Worm (Caenorhabditis elegans) whole organism, late embryonic: ENCODE results near the gene ZK1098.2.

Experiments
- F13H6.1 ChIP-seq: sonication (generic microtip); optimal IDR thresholded peaks from 2 replicates; lab custom pipeline; 2016; ENCODE audit warnings: missing genetic modification characterization, missing compliant biosample characterization
- T23F11.4 ChIP-seq: fragments of 200-800 bp; sonication (Bioruptor generic); optimal IDR thresholded peaks from 2 replicates; lab custom pipeline; 2018; ENCODE audit warnings: mild to moderate bottlenecking, missing genetic modification characterization, missing compliant biosample characterization
- Y22D7AL.16 ChIP-seq: sonication (generic microtip); optimal IDR thresholded peaks from 2 replicates; lab custom pipeline; 2016; ENCODE audit warnings: missing genetic modification characterization, missing compliant biosample characterization
- ahr-1 ChIP-seq: sonication (generic microtip); optimal IDR thresholded peaks from 2 replicates; lab custom pipeline; 2016; ENCODE audit warnings: missing genetic modification characterization, missing compliant biosample characterization
- ama-1 ChIP-seq: fragments of 150-350 bp; optimal IDR thresholded peaks from 2 replicates; lab custom pipeline; 2014
- ceh-14 ChIP-seq: sonication (generic microtip); optimal IDR thresholded peaks from 2 replicates; lab custom pipeline; 2016; ENCODE audit warnings: missing genotype, missing genetic modification characterization, missing compliant biosample characterization
- ceh-19 ChIP-seq: fragments of 200-800 bp; sonication (Bioruptor generic); optimal IDR thresholded peaks from 2 replicates; lab custom pipeline; 2018; ENCODE audit warnings: mild to moderate bottlenecking, missing genetic modification characterization, missing compliant biosample characterization
- ceh-22 ChIP-seq: sonication (generic microtip); optimal IDR thresholded peaks from 2 replicates; lab custom pipeline; 2017; ENCODE audit warnings: missing biosample characterization, missing genetic modification characterization
- ceh-34 ChIP-seq: sonication (generic microtip); optimal IDR thresholded peaks from 2 replicates; lab custom pipeline; 2016; ENCODE audit warnings: mild to moderate bottlenecking, missing genetic modification characterization, missing compliant biosample characterization
- ceh-45 ChIP-seq: fragments of 200-800 bp; sonication (Bioruptor generic); IDR thresholded peaks from 2 replicates; pipeline ENCODE4 v1.3.6; 2022; ENCODE audit warnings: missing genetic modification reagents, missing genetic modification characterization, missing compliant biosample characterization
- ceh-6 ChIP-seq: fragments of 200-800 bp; sonication (Bioruptor generic); optimal IDR thresholded peaks from 2 replicates; lab custom pipeline; 2018; ENCODE audit warnings: mild to moderate bottlenecking, missing genetic modification characterization, missing compliant biosample characterization
- ceh-9 ChIP-seq: sonication (generic microtip); optimal IDR thresholded peaks from 2 replicates; lab custom pipeline; 2016; ENCODE audit warnings: mild to moderate bottlenecking, missing genetic modification characterization, inconsistent platforms, missing compliant biosample characterization
- che-1 ChIP-seq: sonication (generic microtip); optimal IDR thresholded peaks from 2 replicates; lab custom pipeline; 2016; ENCODE audit warnings: mild to moderate bottlenecking, missing genetic modification characterization, missing compliant biosample characterization
- ets-4 ChIP-seq: sonication (generic microtip); optimal IDR thresholded peaks from 2 replicates; lab custom pipeline; 2016; ENCODE audit warnings: missing genetic modification characterization, missing compliant biosample characterization
- eyg-1 ChIP-seq: sonication (generic microtip); optimal IDR thresholded peaks from 2 replicates; lab custom pipeline; 2016; ENCODE audit warnings: missing genotype, missing genetic modification characterization, missing compliant biosample characterization
- fax-1 ChIP-seq: sonication (generic microtip); optimal IDR thresholded peaks from 2 replicates; lab custom pipeline; 2016; ENCODE audit warnings: missing genotype, missing genetic modification characterization, missing compliant biosample characterization
- fkh-10 ChIP-seq: fragments of 150-350 bp; optimal IDR thresholded peaks from 2 replicates; lab custom pipeline; 2014; ENCODE audit warnings: missing biosample characterization, missing genetic modification reagents, missing genetic modification characterization
- hlh-13 ChIP-seq: fragments of 200-800 bp; sonication (Bioruptor generic); optimal IDR thresholded peaks from 2 replicates; lab custom pipeline; 2018; ENCODE audit warnings: mild to moderate bottlenecking, missing genetic modification characterization, missing compliant biosample characterization
- hlh-15 ChIP-seq: sonication (generic microtip); optimal IDR thresholded peaks from 2 replicates; lab custom pipeline; 2016; ENCODE audit warnings: missing genetic modification characterization, missing compliant biosample characterization
- hlh-30 ChIP-seq: sonication (generic microtip); optimal IDR thresholded peaks from 2 replicates; lab custom pipeline; 2017; ENCODE audit warnings: antibody characterized with exemption, missing genetic modification characterization, missing compliant biosample characterization; ENCODE audit not compliant: insufficient read depth
- hlh-6 ChIP-seq: sonication (generic microtip); optimal IDR thresholded peaks from 2 replicates; lab custom pipeline; 2016; ENCODE audit warnings: missing genotype, missing genetic modification characterization, missing compliant biosample characterization
- hlh-8 ChIP-seq: sonication (generic microtip); optimal IDR thresholded peaks from 2 replicates; lab custom pipeline; 2016; ENCODE audit warnings: missing genotype, missing genetic modification characterization, missing compliant biosample characterization
- lin-11 ChIP-seq: fragments of 200-800 bp; sonication (Bioruptor generic); optimal IDR thresholded peaks from 2 replicates; lab custom pipeline; 2018; ENCODE audit warnings: mild to moderate bottlenecking, missing genetic modification characterization, missing compliant biosample characterization
- nhr-11 ChIP-seq: fragments of 150-350 bp; optimal IDR thresholded peaks from 2 replicates; lab custom pipeline; 2014; ENCODE audit warnings: missing biosample characterization, missing genetic modification characterization
- npax-4 ChIP-seq: sonication (generic microtip); optimal IDR thresholded peaks from 2 replicates; lab custom pipeline; 2016; ENCODE audit warnings: missing genetic modification characterization, missing compliant biosample characterization
- pag-3 ChIP-seq: sonication (generic microtip); optimal IDR thresholded peaks from 2 replicates; lab custom pipeline; 2016; ENCODE audit warnings: missing compliant biosample characterization, missing genetic modification characterization, borderline replicate concordance
- pax-1 ChIP-seq: fragments of 150-350 bp; optimal IDR thresholded peaks from 2 replicates; lab custom pipeline; 2014; ENCODE audit warnings: missing biosample characterization, missing genetic modification characterization
- pha-2 ChIP-seq: sonication (generic microtip); optimal IDR thresholded peaks from 2 replicates; lab custom pipeline; 2017; ENCODE audit warnings: mild to moderate bottlenecking, missing genetic modification characterization, missing compliant biosample characterization
- pha-4 ChIP-seq: fragments of 150-350 bp; optimal IDR thresholded peaks from 2 replicates; lab custom pipeline; 2018; ENCODE audit warnings: missing biosample characterization, missing genetic modification reagents, missing genetic modification characterization
- pros-1 ChIP-seq: fragments of 150-350 bp; optimal IDR thresholded peaks from 2 replicates; lab custom pipeline; 2014; ENCODE audit warnings: missing biosample characterization, missing genetic modification reagents, missing genetic modification characterization
- rnt-1 ChIP-seq: sonication (generic microtip); optimal IDR thresholded peaks from 2 replicates; lab custom pipeline; 2016; ENCODE audit warnings: missing genetic modification characterization, missing compliant biosample characterization
- sox-4 ChIP-seq: sonication (generic microtip); optimal IDR thresholded peaks from 2 replicates; lab custom pipeline; 2017; ENCODE audit warnings: mild to moderate bottlenecking, missing genetic modification characterization, inconsistent platforms, missing compliant biosample characterization
- syd-9 ChIP-seq: sonication (generic microtip); optimal IDR thresholded peaks from 2 replicates; lab custom pipeline; 2016; ENCODE audit warnings: mild to moderate bottlenecking, missing genetic modification characterization, moderate library complexity, missing compliant biosample characterization
- ttx-3 ChIP-seq: sonication (generic microtip); optimal IDR thresholded peaks from 2 replicates; lab custom pipeline; 2016; ENCODE audit warnings: missing genetic modification reagents, missing genetic modification characterization, missing compliant biosample characterization
- unc-42 ChIP-seq: sonication (generic microtip); optimal IDR thresholded peaks from 2 replicates; lab custom pipeline; 2016; ENCODE audit warnings: missing genotype, missing genetic modification characterization, missing compliant biosample characterization
- unc-86 ChIP-seq: sonication (generic microtip); optimal IDR thresholded peaks from 2 replicates; lab custom pipeline; 2016; ENCODE audit warnings: missing genetic modification characterization, missing compliant biosample characterization
- zip-5 ChIP-seq: sonication (generic microtip); optimal IDR thresholded peaks from 2 replicates; lab custom pipeline; 2016; ENCODE audit warnings: missing genetic modification characterization, missing compliant biosample characterization
- ztf-16 ChIP-seq: sonication (generic microtip); optimal IDR thresholded peaks from 2 replicates; lab custom pipeline; 2017; ENCODE audit warnings: missing genetic modification characterization, missing compliant biosample characterization

The ZK1098.2 gene

DNA sequence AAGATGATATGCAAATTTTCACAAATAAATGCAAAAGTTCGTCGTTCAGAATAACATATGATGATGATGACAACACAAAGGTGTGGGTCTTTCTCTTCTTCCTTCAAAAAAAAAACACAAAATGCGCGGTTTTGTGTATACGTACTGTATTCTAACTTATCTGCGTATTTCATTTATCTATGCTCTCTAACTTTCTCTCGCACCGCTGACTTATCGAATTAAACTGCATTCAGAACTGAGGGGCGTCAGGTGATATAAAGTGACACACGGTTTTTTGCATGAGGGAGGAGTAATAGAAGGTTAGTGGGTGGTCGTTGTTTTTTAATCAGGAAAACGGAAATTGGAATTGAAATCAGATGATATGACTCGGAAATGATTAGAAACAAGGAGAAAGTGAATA is 28.7 kb upstream of the ZK1098.2 start, which contains the start of gene sod-4:
sod-4 (minus strand) TSS at position 109 of the 400 bp plus-strand sequence.
- TF ChIP-seq ceh-14 (tag; lab: Kevin White, UChicago) (no peak), ceh-45 (GFP tag; lab: Robert Waterston, UW) (no peak), unc-86 (tag; lab: Kevin White, UChicago) (no peak), ceh-6 (GFP tag; lab: Kevin White, UChicago) (no peak), lin-11 (tag; lab: Kevin White, UChicago) (no peak), pag-3 (tag; lab: Kevin White, UChicago) (no peak), ceh-19 (GFP tag; lab: Kevin White, UChicago) (no peak), fkh-10 (no peak), T23F11.4 (GFP tag; lab: Kevin White, UChicago) (no peak), zip-5 (tag; lab: Kevin White, UChicago) (no peak), ets-4 (tag; lab: Kevin White, UChicago) (no peak), ahr-1 (no peak), pax-1 (tag; lab: Kevin White, UChicago) (no peak), ceh-22 (tag; lab: Kevin White, UChicago) (no peak), unc-42 (tag; lab: Kevin White, UChicago) (no peak), ceh-9 (no peak), ztf-16 (tag; lab: Kevin White, UChicago) (no peak), hlh-13 (GFP tag; lab: Kevin White, UChicago) (no peak), eyg-1 (tag; lab: Kevin White, UChicago) (no peak)

ce11 chrIII:9501072-9501471 is 27.9 kb upstream of the ZK1098.2 start:
- no peak for TF ChIP-seq Y22D7AL.16 (tag; lab: Kevin White, UChicago)
- TF ChIP-seq pha-2 (tag; lab: Kevin White, UChicago), result no peak
- no peak for TF ChIP-seq hlh-8
- no peak for TF ChIP-seq F13H6.1 (tag; lab: Kevin White, UChicago)
- no peak for TF ChIP-seq sox-4
- TF ChIP-seq, all 69 proteins: peak for 0

DNA sequence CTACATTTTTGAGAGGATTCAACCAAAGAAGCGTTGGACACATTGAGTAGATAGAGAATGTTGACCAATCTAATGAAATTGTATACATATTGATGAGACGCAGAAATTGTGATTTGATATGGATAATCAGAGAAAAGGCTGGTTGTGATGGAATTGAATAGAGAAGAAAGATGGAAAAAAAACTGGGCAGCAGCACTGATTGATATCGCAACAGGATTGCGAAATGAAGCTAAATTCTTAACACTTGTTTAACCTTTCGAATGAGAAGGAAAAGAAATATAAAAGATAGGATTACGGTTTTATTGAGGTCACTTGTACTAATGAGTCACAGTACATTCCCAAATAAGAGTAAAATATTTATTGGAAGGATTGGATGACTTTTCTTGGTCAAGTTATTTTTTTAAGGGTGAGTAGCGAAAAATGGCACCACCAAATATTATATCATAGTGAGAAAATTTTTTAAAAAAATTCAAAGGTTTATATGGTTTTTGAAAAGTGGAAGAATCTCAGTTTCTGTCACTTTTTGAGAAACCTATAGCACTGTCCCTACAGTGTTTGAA is 26.7 kb upstream of the ZK1098.2 start:
- no peak for TF ChIP-seq ttx-3 (tag; lab: Kevin White, UChicago)
- TF ChIP-seq syd-9 (tag; lab: Kevin White, UChicago), result no peak
- TF ChIP-seq hlh-6 (tag; lab: Kevin White, UChicago), result no peak
- no peak for TF ChIP-seq rnt-1 (tag; lab: Kevin White, UChicago)
- TF ChIP-seq unc-42 (tag; lab: Kevin White, UChicago), result no peak
- TF ChIP-seq npax-4, result no peak
- no peak for TF ChIP-seq pros-1 (tag; lab: Kevin White, UChicago)
- no peak for TF ChIP-seq fax-1 (tag; lab: Kevin White, UChicago)
- no peak for TF ChIP-seq che-1
- no peak for TF ChIP-seq hlh-15 (tag; lab: Kevin White, UChicago)
- no peak for TF ChIP-seq nhr-11 (tag; lab: Kevin White, UChicago)
- TF ChIP-seq ama-1 (lab: Kevin White, UChicago), result no peak
- TF ChIP-seq ceh-19 (GFP tag; lab: Kevin White, UChicago), result no peak
- no peak for TF ChIP-seq ceh-34
- TF ChIP-seq pha-4 (tag; lab: Kevin White, UChicago), result no peak
- no peak for TF ChIP-seq ceh-14 (tag; lab: Kevin White, UChicago)
- no peak for TF ChIP-seq hlh-30 (tag; lab: Kevin White, UChicago)
- TF ChIP-seq Y22D7AL.16 (tag; lab: Kevin White, UChicago), result no peak
- no peak for TF ChIP-seq ahr-1
- no peak for TF ChIP-seq ztf-16 (tag; lab: Kevin White, UChicago)
